Worm (Caenorhabditis elegans) whole organism, L1 larva: ENCODE data around the gene K11H3.5.

Experiments used
- C04F5.9 ChIP-seq: sonication (generic microtip); optimal IDR thresholded peaks from 2 replicates; lab custom pipeline; 2016; ENCODE audit warnings: missing genetic modification characterization, missing compliant biosample characterization
- aha-1 ChIP-seq: fragments of 150-350 bp; optimal IDR thresholded peaks from 2 replicates; lab custom pipeline; 2014; ENCODE audit warnings: missing biosample characterization, missing genetic modification characterization
- aly-2 ChIP-seq: fragments of 150-350 bp; optimal IDR thresholded peaks from 2 replicates; lab custom pipeline; 2014; ENCODE audit warnings: missing biosample characterization, missing genetic modification characterization
- ama-1 ChIP-seq: fragments of 150-350 bp; optimal IDR thresholded peaks from 2 replicates; lab custom pipeline; 2014
- blmp-1 ChIP-seq: fragments of 150-350 bp; optimal IDR thresholded peaks from 2 replicates; lab custom pipeline; 2014; ENCODE audit warnings: missing biosample characterization, missing genetic modification characterization
- ceh-63 ChIP-seq: fragments of 200-800 bp; sonication (Bioruptor generic); optimal IDR thresholded peaks from 2 replicates; lab custom pipeline; 2018; ENCODE audit warnings: mild to moderate bottlenecking, missing genetic modification characterization, missing compliant biosample characterization
- ceh-8 ChIP-seq: fragments of 200-800 bp; sonication (Bioruptor generic); optimal IDR thresholded peaks from 2 replicates; lab custom pipeline; 2018; ENCODE audit warnings: mild to moderate bottlenecking, missing genetic modification characterization, moderate library complexity, missing compliant biosample characterization
- ces-1 ChIP-seq: fragments of 150-350 bp; optimal IDR thresholded peaks from 2 replicates; lab custom pipeline; 2014; ENCODE audit warnings: missing biosample characterization, missing genetic modification reagents, missing genetic modification characterization
- dpl-1 ChIP-seq, 3 experiments: fragments of 150-350 bp in 2 of 3; sonication (generic microtip) in 1 of 3; optimal IDR thresholded peaks; 2 replicates each; lab custom pipeline; 2014 to 2017; ENCODE audit warnings: missing biosample characterization in 3 of 3, missing genetic modification characterization in 3 of 3, missing genetic modification reagents in 3 of 3
- dsc-1 ChIP-seq: sonication (generic microtip); optimal IDR thresholded peaks from 2 replicates; lab custom pipeline; 2016; ENCODE audit warnings: mild to moderate bottlenecking, missing genetic modification characterization, missing compliant biosample characterization
- egl-13 ChIP-seq: sonication (generic microtip); optimal IDR thresholded peaks from 2 replicates; lab custom pipeline; 2016; ENCODE audit warnings: missing genotype, missing genetic modification reagents, missing genetic modification characterization, missing compliant biosample characterization
- egl-27 ChIP-seq, 2 experiments: fragments of 150-350 bp in 1 of 2; sonication (generic microtip); optimal IDR thresholded peaks; 3 replicates each; lab custom pipeline; 2017 to 2018; ENCODE audit warnings: missing biosample characterization in 2 of 2, missing genetic modification characterization in 2 of 2, missing genetic modification reagents in 2 of 2
- elt-2 ChIP-seq: sonication (generic microtip); optimal IDR thresholded peaks from 2 replicates; lab custom pipeline; 2016; ENCODE audit warnings: missing genetic modification characterization, mild to moderate bottlenecking, inconsistent platforms, missing compliant biosample characterization, missing genetic modification reagents
- ets-5 ChIP-seq: fragments of 200-800 bp; sonication (Bioruptor generic); IDR thresholded peaks from 2 replicates; pipeline ENCODE4 v1.3.6; 2022; ENCODE audit warnings: missing genetic modification characterization, missing compliant biosample characterization
- fkh-10 ChIP-seq: sonication (generic microtip); optimal IDR thresholded peaks from 2 replicates; lab custom pipeline; 2017; ENCODE audit warnings: missing biosample characterization, missing genetic modification reagents, missing genetic modification characterization
- fkh-4 ChIP-seq: sonication (generic microtip); optimal IDR thresholded peaks from 2 replicates; lab custom pipeline; 2016; ENCODE audit warnings: missing compliant biosample characterization, missing genetic modification characterization, borderline replicate concordance
- fkh-8 ChIP-seq: sonication (generic microtip); optimal IDR thresholded peaks from 2 replicates; lab custom pipeline; 2016; ENCODE audit warnings: mild to moderate bottlenecking, missing genetic modification characterization, missing compliant biosample characterization
- fos-1 ChIP-seq: fragments of 150-350 bp; optimal IDR thresholded peaks from 2 replicates; lab custom pipeline; 2014; ENCODE audit warnings: missing biosample characterization, missing genetic modification characterization
- hpl-2 ChIP-seq: fragments of 150-350 bp; optimal IDR thresholded peaks from 2 replicates; lab custom pipeline; 2014; ENCODE audit warnings: missing biosample characterization, missing genetic modification reagents, missing genetic modification characterization
- irx-1 ChIP-seq: sonication (generic microtip); optimal IDR thresholded peaks from 2 replicates; lab custom pipeline; 2016; ENCODE audit warnings: missing genetic modification characterization, missing compliant biosample characterization
- jun-1 ChIP-seq: fragments of 150-350 bp; optimal IDR thresholded peaks from 2 replicates; lab custom pipeline; 2014; ENCODE audit warnings: missing biosample characterization, missing genetic modification reagents, missing genetic modification characterization
- lin-13 ChIP-seq: fragments of 150-350 bp; optimal IDR thresholded peaks from 2 replicates; lab custom pipeline; 2014; ENCODE audit warnings: missing biosample characterization, missing genetic modification reagents, missing genetic modification characterization
- lin-14 ChIP-seq: fragments of 200-800 bp; sonication (Bioruptor generic); optimal IDR thresholded peaks from 2 replicates; lab custom pipeline; 2018; ENCODE audit warnings: mild to moderate bottlenecking, missing genetic modification characterization, moderate library complexity, missing compliant biosample characterization
- lin-39 ChIP-seq: fragments of 150-350 bp; optimal IDR thresholded peaks from 2 replicates; lab custom pipeline; 2014; ENCODE audit warnings: missing biosample characterization, missing genetic modification reagents, missing genetic modification characterization
- lsy-2 ChIP-seq, 2 experiments: fragments of 150-350 bp; optimal IDR thresholded peaks; 2 replicates each; lab custom pipeline; 2014; ENCODE audit warnings: missing biosample characterization in 2 of 2, missing genetic modification characterization in 2 of 2
- mdl-1 ChIP-seq, 2 experiments: fragments of 150-350 bp; optimal IDR thresholded peaks; 2 replicates each; lab custom pipeline; 2014 to 2017; ENCODE audit warnings: missing biosample characterization in 2 of 2, missing genetic modification characterization in 2 of 2, inconsistent platforms in 1 of 2
- mep-1 ChIP-seq: fragments of 150-350 bp; optimal IDR thresholded peaks from 2 replicates; lab custom pipeline; 2014; ENCODE audit warnings: missing biosample characterization, missing genetic modification characterization
- nhr-11 ChIP-seq: fragments of 150-350 bp; optimal IDR thresholded peaks from 2 replicates; lab custom pipeline; 2014; ENCODE audit warnings: missing biosample characterization, missing genetic modification characterization
- nhr-12 ChIP-seq: sonication (generic microtip); optimal IDR thresholded peaks from 2 replicates; lab custom pipeline; 2017; ENCODE audit warnings: missing biosample characterization, missing genetic modification characterization
- nhr-20 ChIP-seq: sonication (generic microtip); optimal IDR thresholded peaks from 2 replicates; lab custom pipeline; 2016; ENCODE audit warnings: mild to moderate bottlenecking, missing genetic modification characterization, missing compliant biosample characterization
- nhr-237 ChIP-seq: fragments of 150-350 bp; optimal IDR thresholded peaks from 2 replicates; lab custom pipeline; 2014; ENCODE audit warnings: missing biosample characterization, missing genetic modification characterization
- nhr-28 ChIP-seq: fragments of 150-350 bp; optimal IDR thresholded peaks from 2 replicates; lab custom pipeline; 2014; ENCODE audit warnings: missing biosample characterization, missing genetic modification characterization
- nhr-47 ChIP-seq: sonication (generic microtip); optimal IDR thresholded peaks from 2 replicates; lab custom pipeline; 2016; ENCODE audit warnings: mild to moderate bottlenecking, missing genetic modification characterization, moderate library complexity, missing compliant biosample characterization
- nhr-77 ChIP-seq: fragments of 150-350 bp; optimal IDR thresholded peaks from 2 replicates; lab custom pipeline; 2014; ENCODE audit warnings: missing biosample characterization, missing genetic modification characterization
- nhr-84 ChIP-seq: sonication (generic microtip); optimal IDR thresholded peaks from 2 replicates; lab custom pipeline; 2017; ENCODE audit warnings: missing biosample characterization, missing genetic modification characterization
- nhr-85 ChIP-seq: sonication (generic microtip); peaks from one replicate; lab custom pipeline; 2016; ENCODE audit warnings: missing genetic modification characterization, inconsistent platforms, missing compliant biosample characterization
- pag-3 ChIP-seq: sonication (generic microtip); optimal IDR thresholded peaks from 2 replicates; lab custom pipeline; 2017; ENCODE audit warnings: missing genetic modification characterization, mild to moderate bottlenecking, missing compliant biosample characterization, antibody characterized with exemption, borderline replicate concordance; ENCODE audit not compliant: insufficient read depth
- pax-3 ChIP-seq: fragments of 200-800 bp; sonication (Bioruptor generic); optimal IDR thresholded peaks from 2 replicates; lab custom pipeline; 2018; ENCODE audit warnings: mild to moderate bottlenecking, missing genetic modification characterization, moderate library complexity, missing compliant biosample characterization
- sox-4 ChIP-seq: sonication (generic microtip); optimal IDR thresholded peaks from 2 replicates; lab custom pipeline; 2016; ENCODE audit warnings: missing genetic modification characterization, missing compliant biosample characterization
- sup-37 ChIP-seq: fragments of 200-800 bp; sonication (Bioruptor generic); optimal IDR thresholded peaks from 2 replicates; lab custom pipeline; 2018; ENCODE audit warnings: mild to moderate bottlenecking, missing genetic modification characterization, missing compliant biosample characterization
- swsn-7 ChIP-seq: sonication (generic microtip); optimal IDR thresholded peaks from 2 replicates; lab custom pipeline; 2016; ENCODE audit warnings: missing genetic modification characterization, missing compliant biosample characterization
- tbx-2 ChIP-seq: sonication (generic microtip); optimal IDR thresholded peaks from 2 replicates; lab custom pipeline; 2016; ENCODE audit warnings: missing genetic modification characterization, missing compliant biosample characterization
- tlp-1 ChIP-seq: fragments of 150-350 bp; optimal IDR thresholded peaks from 2 replicates; lab custom pipeline; 2014; ENCODE audit warnings: missing biosample characterization, missing genetic modification characterization
- unc-62 ChIP-seq: fragments of 150-350 bp; optimal IDR thresholded peaks from 2 replicates; lab custom pipeline; 2014; ENCODE audit warnings: missing biosample characterization, missing genetic modification reagents, missing genetic modification characterization
- unc-98 ChIP-seq: fragments of 200-800 bp; sonication (Bioruptor generic); IDR thresholded peaks from 2 replicates; pipeline ENCODE4 v1.3.6; 2022; ENCODE audit warnings: missing genetic modification characterization, missing compliant biosample characterization
- vab-15 ChIP-seq: sonication (generic microtip); optimal IDR thresholded peaks from 2 replicates; lab custom pipeline; 2017; ENCODE audit warnings: missing genotype, mild to moderate bottlenecking, missing genetic modification characterization, missing compliant biosample characterization
- zip-4 ChIP-seq: fragments of 200-800 bp; sonication (Bioruptor generic); optimal IDR thresholded peaks from 2 replicates; lab custom pipeline; 2018; ENCODE audit warnings: mild to moderate bottlenecking, missing genetic modification characterization, moderate library complexity, missing compliant biosample characterization
- ztf-11 ChIP-seq, 2 experiments: sonication (generic microtip); optimal IDR thresholded peaks; 2 replicates each; lab custom pipeline; 2016 to 2017; ENCODE audit warnings: missing genetic modification characterization in 2 of 2, missing biosample characterization in 1 of 2, missing compliant biosample characterization in 1 of 2
- ztf-4 ChIP-seq: fragments of 150-350 bp; optimal IDR thresholded peaks from 2 replicates; lab custom pipeline; 2014; ENCODE audit warnings: missing biosample characterization, missing genetic modification characterization

K11H3.5 gene

ce11 chrIII:9862469-9862868 is 18.9 kb downstream of the K11H3.5 start:
- TF ChIP-seq ets-5 (GFP tag; lab: Robert Waterston, UW) (no peak), nhr-84 (tag; lab: Kevin White, UChicago) (no peak), ztf-4 (tag; lab: Kevin White, UChicago) (no peak), lsy-2 (tag; optimal IDR thresholded peaks at IDR 0.05; lab: Kevin White, UChicago) (peak in 1 of 2 experiments; percentile 85)

- TF ChIP-seq nhr-85 (tag; lab: Kevin White, UChicago) (peak; percentile 48), ces-1 (GFP tag; lab: Kevin White, UChicago) (peak; percentile 16), fkh-10 (GFP tag; lab: Kevin White, UChicago) (peak; percentile 80), blmp-1 (tag; lab: Kevin White, UChicago) (peak; percentile 19), unc-98 (GFP tag; lab: Robert Waterston, UW) (no peak), nhr-11 (no peak), ceh-63 (GFP tag; lab: Kevin White, UChicago) (no peak), lin-14 (peak; percentile 33), pag-3 (tag; lab: Kevin White, UChicago) (no peak), tlp-1 (tag; lab: Kevin White, UChicago) (no peak), irx-1 (tag; lab: Kevin White, UChicago) (no peak), nhr-28 (no peak)
Measured at ce11 chrIII:9867352-9867751, 23.8 kb downstream of the K11H3.5 start.

DNA sequence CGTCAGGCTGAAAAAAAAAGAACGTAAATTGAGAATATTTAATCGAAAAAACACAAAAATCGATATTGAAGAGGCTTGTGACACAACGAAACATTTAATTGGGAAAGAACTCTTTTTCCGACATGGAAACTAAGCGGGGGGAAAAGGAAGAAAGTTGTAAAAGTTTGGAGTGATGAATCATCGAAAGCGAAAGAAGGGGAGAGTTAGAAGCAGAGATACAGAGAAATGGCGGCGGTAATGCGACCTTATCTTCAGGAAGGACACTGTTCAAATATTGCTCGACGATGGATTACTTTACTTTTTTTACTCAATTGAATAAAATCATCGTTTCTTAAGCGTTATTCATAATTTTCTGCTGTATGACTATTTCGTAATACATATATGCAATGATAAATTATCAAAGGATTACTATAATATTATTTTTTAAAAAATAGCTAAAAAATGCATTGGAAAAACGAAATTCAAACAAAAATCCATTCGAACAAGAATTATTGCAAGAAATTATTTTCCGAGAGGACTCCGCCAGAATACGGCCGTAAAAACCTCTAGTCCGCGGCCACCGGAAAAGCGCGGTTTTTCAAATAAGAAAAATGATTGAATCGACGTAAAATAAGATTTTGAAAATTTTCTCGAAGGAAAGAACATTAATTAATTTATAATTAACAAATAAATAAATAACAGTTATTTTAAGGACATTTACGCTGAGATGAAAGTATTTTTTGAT is 24.4 kb downstream of the K11H3.5 start, which contains the start of gene dhhc-4:
dhhc-4 (minus strand) TSS at position 13 of the 724 bp plus-strand sequence.
- TF ChIP-seq pax-3 (peak; percentile 95), sox-4 (tag; lab: Kevin White, UChicago) (peak; percentile 91), zip-4 (GFP tag; lab: Kevin White, UChicago) (peak; percentile 84), lin-13 (no peak), lin-39 (tag; lab: Kevin White, UChicago) (peak; percentile 86), nhr-12 (tag; lab: Kevin White, UChicago) (no peak), ceh-8 (GFP tag; lab: Kevin White, UChicago) (peak; percentile 87), sup-37 (GFP tag; lab: Kevin White, UChicago) (peak; percentile 82), fkh-4 (tag; lab: Kevin White, UChicago) (peak; percentile 97), fkh-8 (peak; percentile 85), swsn-7 (tag; lab: Kevin White, UChicago) (peak; percentile 89), aly-2 (tag; lab: Kevin White, UChicago) (peak; percentile 13), nhr-237 (tag; lab: Kevin White, UChicago) (no peak), egl-13 (peak; percentile 95), unc-62 (GFP tag; lab: Kevin White, UChicago) (no peak), ztf-4 (tag; lab: Kevin White, UChicago) (no peak), tbx-2 (tag; lab: Kevin White, UChicago) (peak; percentile 94), nhr-47 (peak; percentile 95), nhr-20 (tag; lab: Kevin White, UChicago) (peak; percentile 85), nhr-77 (tag; lab: Kevin White, UChicago) (no peak), vab-15 (tag; lab: Kevin White, UChicago) (peak; percentile 33), pag-3 (tag; lab: Kevin White, UChicago) (no peak), ztf-11 (tag; optimal IDR thresholded peaks at IDR 0.05; lab: Kevin White, UChicago) (peak in 1 of 2 experiments; percentile 96), mep-1 (peak; percentile 52), mdl-1 (tag; optimal IDR thresholded peaks at IDR 0.05; lab: Kevin White, UChicago) (no peak), fos-1 (tag; lab: Kevin White, UChicago) (no peak), hpl-2 (GFP tag; lab: Kevin White, UChicago) (no peak), C04F5.9 (tag; lab: Kevin White, UChicago) (peak; percentile 84), dsc-1 (tag; lab: Kevin White, UChicago) (peak; percentile 94), aha-1 (tag; lab: Kevin White, UChicago) (no peak), egl-27 (tag; optimal IDR thresholded peaks at IDR 0.05; lab: Kevin White, UChicago) (no peak), ama-1 (lab: Kevin White, UChicago) (no peak), dpl-1 (GFP tag; optimal IDR thresholded peaks at IDR 0.05; lab: Kevin White, UChicago) (peak; percentile 88 to 93 (median 91)), jun-1 (tag; lab: Kevin White, UChicago) (no peak), elt-2 (tag; lab: Kevin White, UChicago) (peak; percentile 72)
